Worm (Caenorhabditis elegans) whole organism, L4 larva: ENCODE measurements around the gene F09C12.2.

Experiments used
- D1046.2 ChIP-seq: fragments of 200-800 bp; sonication (Bioruptor generic); IDR thresholded peaks from 2 replicates; pipeline ENCODE4 v1.3.6; 2022; ENCODE audit warnings: missing genetic modification characterization, missing compliant biosample characterization
- F37D6.2 ChIP-seq: sonication (generic microtip); optimal IDR thresholded peaks from 2 replicates; lab custom pipeline; 2016; ENCODE audit warnings: mild to moderate bottlenecking, missing genetic modification characterization, missing compliant biosample characterization
- R02D3.7 ChIP-seq: fragments of 150-350 bp; sonication (generic microtip); optimal IDR thresholded peaks from 3 replicates; lab custom pipeline; 2014; ENCODE audit warnings: missing biosample characterization, missing genetic modification characterization
- T20F7.1 ChIP-seq: fragments of 200-800 bp; sonication (Bioruptor generic); optimal IDR thresholded peaks from 2 replicates; lab custom pipeline; 2018; ENCODE audit warnings: mild to moderate bottlenecking, missing genetic modification characterization, missing compliant biosample characterization
- ZK546.5 ChIP-seq, 2 experiments: sonication (generic microtip); optimal IDR thresholded peaks; 2 replicates each; lab custom pipeline; 2017; ENCODE audit warnings: missing biosample characterization in 2 of 2, missing genetic modification characterization in 2 of 2
- aha-1 ChIP-seq: fragments of 150-350 bp; peaks from one replicate; lab custom pipeline; 2014; ENCODE audit warnings: missing biosample characterization, missing genetic modification characterization
- ama-1 ChIP-seq: fragments of 150-350 bp; optimal IDR thresholded peaks from 2 replicates; lab custom pipeline; 2014; ENCODE audit warnings: inconsistent platforms, mixed read lengths
- attf-4 ChIP-seq: sonication (generic microtip); optimal IDR thresholded peaks from 3 replicates; lab custom pipeline; 2017; ENCODE audit warnings: missing biosample characterization, missing genetic modification characterization
- ceh-32 ChIP-seq: sonication (generic microtip); optimal IDR thresholded peaks from 2 replicates; lab custom pipeline; 2016; ENCODE audit warnings: mild to moderate bottlenecking, missing genetic modification characterization, missing compliant biosample characterization; ENCODE audit not compliant: poor library complexity
- ceh-82 ChIP-seq: sonication (generic microtip); optimal IDR thresholded peaks from 2 replicates; lab custom pipeline; 2017; ENCODE audit warnings: missing biosample characterization, missing genetic modification characterization
- daf-16 ChIP-seq, 3 experiments: sonication (generic microtip); optimal IDR thresholded peaks; 2 replicates each; lab custom pipeline; 2016 to 2017; ENCODE audit warnings: missing genetic modification characterization in 3 of 3, missing genetic modification reagents in 3 of 3, mild to moderate bottlenecking in 2 of 3, missing compliant biosample characterization in 2 of 3, missing biosample characterization in 1 of 3, moderate library complexity in 1 of 3
- daf-8 ChIP-seq: fragments of 200-800 bp; sonication (Bioruptor generic); IDR thresholded peaks from 2 replicates; pipeline ENCODE4 v1.3.6; 2022; ENCODE audit warnings: missing genetic modification characterization, missing compliant biosample characterization
- dmd-6 ChIP-seq: fragments of 200-800 bp; sonication (Bioruptor generic); IDR thresholded peaks from 2 replicates; pipeline ENCODE4 v1.3.6; 2022; ENCODE audit warnings: missing genetic modification reagents, missing genetic modification characterization, missing compliant biosample characterization
- dve-1 ChIP-seq: sonication (generic microtip); optimal IDR thresholded peaks from 2 replicates; lab custom pipeline; 2017; ENCODE audit warnings: antibody characterized with exemption, mild to moderate bottlenecking, missing genetic modification characterization, missing compliant biosample characterization; ENCODE audit not compliant: insufficient read depth
- fkh-10 ChIP-seq: fragments of 150-350 bp; optimal IDR thresholded peaks from 2 replicates; lab custom pipeline; 2014; ENCODE audit warnings: missing biosample characterization, missing genetic modification reagents, missing genetic modification characterization
- hif-1 ChIP-seq, 2 experiments: sonication (generic microtip); optimal IDR thresholded peaks; 2 replicates each; lab custom pipeline; 2016 to 2017; ENCODE audit warnings: missing compliant biosample characterization in 2 of 2, missing genetic modification characterization in 2 of 2, missing genetic modification reagents in 2 of 2, missing genotype in 2 of 2, mild to moderate bottlenecking in 1 of 2
- hlh-11 ChIP-seq: fragments of 200-800 bp; sonication (Bioruptor generic); optimal IDR thresholded peaks from 2 replicates; lab custom pipeline; 2018; ENCODE audit warnings: mild to moderate bottlenecking, missing genetic modification characterization, missing compliant biosample characterization
- hlh-30 ChIP-seq: sonication (generic microtip); optimal IDR thresholded peaks from 2 replicates; lab custom pipeline; 2017; ENCODE audit warnings: antibody characterized with exemption, mild to moderate bottlenecking, missing genetic modification characterization, missing compliant biosample characterization; ENCODE audit not compliant: insufficient read depth
- lin-1 ChIP-seq: fragments of 200-800 bp; sonication (Bioruptor generic); IDR thresholded peaks from 2 replicates; pipeline ENCODE4 v1.3.6; 2022; ENCODE audit warnings: missing genetic modification reagents, missing genetic modification characterization, missing compliant biosample characterization
- lin-13 ChIP-seq: fragments of 150-350 bp; optimal IDR thresholded peaks from 2 replicates; lab custom pipeline; 2014; ENCODE audit warnings: missing biosample characterization, missing genetic modification reagents, missing genetic modification characterization
- lin-15B ChIP-seq: fragments of 150-350 bp; sonication (generic microtip); optimal IDR thresholded peaks from 3 replicates; lab custom pipeline; 2014; ENCODE audit warnings: missing biosample characterization, missing genetic modification characterization
- lin-29 ChIP-seq: fragments of 200-800 bp; sonication (Bioruptor generic); IDR thresholded peaks from 2 replicates; pipeline ENCODE4 v1.3.6; 2022; ENCODE audit warnings: missing genetic modification reagents, missing genetic modification characterization, missing compliant biosample characterization
- lir-3 ChIP-seq: sonication (generic microtip); optimal IDR thresholded peaks from 2 replicates; lab custom pipeline; 2016; ENCODE audit warnings: mild to moderate bottlenecking, missing genetic modification characterization, missing compliant biosample characterization
- mdl-1 ChIP-seq, 2 experiments: fragments of 150-350 bp in 1 of 2; sonication (generic microtip) in 1 of 2; optimal IDR thresholded peaks; 2 replicates each; lab custom pipeline; 2014 to 2017; ENCODE audit warnings: missing biosample characterization in 2 of 2, missing genetic modification characterization in 2 of 2
- mdt-29 ChIP-seq: fragments of 200-800 bp; sonication (Bioruptor generic); IDR thresholded peaks from 2 replicates; pipeline ENCODE4 v1.3.6; 2022; ENCODE audit warnings: missing genetic modification reagents, missing genetic modification characterization, missing compliant biosample characterization
- mep-1 ChIP-seq: fragments of 150-350 bp; sonication (generic microtip); optimal IDR thresholded peaks from 3 replicates; lab custom pipeline; 2014; ENCODE audit warnings: missing biosample characterization, missing genetic modification characterization
- nhr-102 ChIP-seq: sonication (generic microtip); optimal IDR thresholded peaks from 2 replicates; lab custom pipeline; 2016; ENCODE audit warnings: mild to moderate bottlenecking, missing genetic modification characterization, moderate library complexity, missing compliant biosample characterization
- nhr-111 ChIP-seq: fragments of 200-800 bp; sonication (Bioruptor generic); optimal IDR thresholded peaks from 2 replicates; lab custom pipeline; 2018; ENCODE audit warnings: mild to moderate bottlenecking, missing genetic modification characterization, missing compliant biosample characterization
- nhr-28 ChIP-seq: fragments of 150-350 bp; optimal IDR thresholded peaks from 2 replicates; lab custom pipeline; 2014; ENCODE audit warnings: missing biosample characterization, missing genetic modification characterization
- nhr-41 ChIP-seq: fragments of 200-800 bp; sonication (Bioruptor generic); IDR thresholded peaks from 2 replicates; pipeline ENCODE4 v1.3.6; 2022; ENCODE audit warnings: missing genetic modification reagents, missing genetic modification characterization, missing compliant biosample characterization
- nhr-48 ChIP-seq: sonication (generic microtip); optimal IDR thresholded peaks from 2 replicates; lab custom pipeline; 2016; ENCODE audit warnings: mild to moderate bottlenecking, missing genetic modification characterization, missing compliant biosample characterization
- nhr-77 ChIP-seq: fragments of 150-350 bp; optimal IDR thresholded peaks from 2 replicates; lab custom pipeline; 2014; ENCODE audit warnings: missing biosample characterization, missing genetic modification characterization
- pqm-1 ChIP-seq: sonication (generic microtip); optimal IDR thresholded peaks from 2 replicates; lab custom pipeline; 2017; ENCODE audit warnings: missing biosample characterization, missing genetic modification characterization
- saeg-2 ChIP-seq: fragments of 200-800 bp; sonication (Bioruptor generic); IDR thresholded peaks from 2 replicates; pipeline ENCODE4 v1.3.6; 2022; ENCODE audit warnings: missing genetic modification reagents, missing genetic modification characterization, missing compliant biosample characterization
- sdz-12 ChIP-seq: fragments of 200-800 bp; sonication (Bioruptor generic); optimal IDR thresholded peaks from 2 replicates; lab custom pipeline; 2018; ENCODE audit warnings: mild to moderate bottlenecking, missing genetic modification characterization, missing compliant biosample characterization
- spr-3 ChIP-seq: fragments of 200-800 bp; sonication (Bioruptor generic); optimal IDR thresholded peaks from 2 replicates; lab custom pipeline; 2018; ENCODE audit warnings: mild to moderate bottlenecking, missing genetic modification characterization, missing compliant biosample characterization
- unc-39 ChIP-seq: sonication (generic microtip); optimal IDR thresholded peaks from 2 replicates; lab custom pipeline; 2017; ENCODE audit warnings: missing biosample characterization, missing genetic modification characterization
- vab-7 ChIP-seq: fragments of 200-800 bp; sonication (Bioruptor generic); IDR thresholded peaks from 2 replicates; pipeline ENCODE4 v1.3.6; 2022; ENCODE audit warnings: missing genetic modification reagents, missing genetic modification characterization, missing compliant biosample characterization
- zip-11 ChIP-seq: fragments of 200-800 bp; sonication (Bioruptor generic); IDR thresholded peaks from 2 replicates; pipeline ENCODE4 v1.3.6; 2022; ENCODE audit warnings: missing genetic modification characterization, missing compliant biosample characterization

The F09C12.2 gene

DNA sequence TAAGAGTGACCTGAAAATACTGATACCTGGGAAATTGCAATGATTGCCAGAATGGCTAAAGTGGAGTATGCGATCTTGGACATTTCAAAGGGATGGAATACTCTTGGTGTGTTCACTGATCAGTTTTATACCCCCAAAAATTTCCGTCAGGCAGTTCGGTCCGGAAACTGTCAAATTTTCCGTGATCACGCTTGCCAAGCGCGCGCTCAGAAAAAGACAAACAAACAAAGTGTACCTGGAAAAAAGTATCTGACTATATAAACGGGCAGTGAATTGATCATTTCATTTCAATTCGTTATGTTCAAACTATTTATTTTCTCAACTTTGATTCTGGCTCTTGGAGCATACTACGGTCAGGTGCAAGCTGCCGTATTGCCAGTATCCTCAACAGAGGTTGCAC lies 8.1 kb upstream of the F09C12.2 start, which contains the start of the genes idpb-3 and idpb-1:
idpb-3 (minus strand) TSS at position 101 of the 400 bp plus-strand sequence.
idpb-1 (plus strand) TSS at position 284 of the 400 bp plus-strand sequence.
- TF ChIP-seq sdz-12 (GFP tag; lab: Kevin White, UChicago), result no peak
- TF ChIP-seq lir-3, result no peak
- TF ChIP-seq mdt-29 (GFP tag; lab: Robert Waterston, UW), result no peak
- TF ChIP-seq aha-1, result peak; percentile 51

DNA sequence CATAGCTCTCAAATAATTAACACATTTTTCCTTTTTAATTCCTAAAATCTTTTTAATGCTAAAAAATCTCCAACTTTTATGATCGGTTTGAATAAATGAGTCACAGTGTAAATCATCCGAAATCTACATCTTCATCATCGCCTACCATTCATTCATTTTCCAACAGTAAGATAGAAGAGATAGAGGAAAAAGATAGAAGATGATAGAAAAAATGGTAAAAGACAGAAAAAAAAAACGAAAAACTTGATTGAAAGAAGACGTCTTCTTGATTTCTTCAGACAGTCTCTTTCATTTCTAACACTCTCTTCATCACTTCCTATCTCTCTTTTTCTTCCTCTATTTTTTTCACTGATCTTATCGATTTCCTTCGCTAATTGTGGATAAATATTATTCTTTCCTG lies 6.6 kb upstream of the F09C12.2 start:
- TF ChIP-seq nhr-111, result no peak
- TF ChIP-seq nhr-28, result peak; percentile 16
- TF ChIP-seq, all 104 proteins: peak for 1

DNA sequence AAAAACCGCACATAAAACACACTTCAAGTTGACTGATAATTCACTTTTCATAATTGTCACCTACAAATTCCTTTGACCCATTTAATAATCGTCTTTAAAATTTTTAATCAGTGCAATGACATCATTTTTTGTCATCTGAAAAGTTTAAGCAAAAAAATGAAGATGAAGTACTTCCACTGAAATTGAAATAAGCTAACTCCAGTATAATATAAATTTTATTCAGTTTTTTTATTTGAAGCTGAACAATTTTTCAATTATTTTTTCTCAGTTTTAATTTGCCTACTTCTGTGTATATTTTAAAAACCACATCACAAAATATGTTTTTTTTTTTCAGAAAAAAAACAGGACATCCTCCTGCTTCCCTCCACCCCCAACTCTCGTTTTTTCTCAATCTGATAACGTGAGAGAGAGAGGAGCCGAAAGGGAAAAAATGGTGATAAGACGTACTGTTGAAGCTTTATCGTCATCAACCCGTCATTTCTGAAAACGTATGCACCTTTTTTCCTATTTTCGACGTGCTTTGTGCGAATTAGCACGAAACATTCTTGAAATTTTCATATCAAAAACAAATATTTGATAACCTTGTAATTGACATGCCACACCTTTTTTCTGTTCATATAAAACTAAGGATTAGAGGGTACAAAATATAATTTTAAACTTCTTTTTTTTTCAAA lies 5.9 kb upstream of the F09C12.2 start, which contains the start of the genes C04G6.11 and mpk-2:
C04G6.11 (minus strand) TSS at position 51 of the 674 bp plus-strand sequence.
mpk-2 (plus strand) TSS at position 335 of the 674 bp plus-strand sequence.
- TF ChIP-seq ama-1 (lab: Kevin White, UChicago) (no peak), lin-29 (GFP tag; lab: Robert Waterston, UW) (no peak), daf-16 (GFP tag; optimal IDR thresholded peaks at IDR 0.05; lab: Kevin White, UChicago) (peak in 1 of 2 experiments; percentile 69), daf-16 (tag; optimal IDR thresholded peaks at IDR 0.05; lab: Kevin White, UChicago) (peak; percentile 66), pqm-1 (tag; lab: Kevin White, UChicago) (peak; percentile 69), T20F7.1 (GFP tag; lab: Kevin White, UChicago) (peak; percentile 45), R02D3.7 (tag; lab: Kevin White, UChicago) (no peak), nhr-48 (tag; lab: Kevin White, UChicago) (peak; percentile 85), daf-8 (GFP tag; lab: Robert Waterston, UW) (no peak), F37D6.2 (tag; lab: Kevin White, UChicago) (no peak), nhr-41 (GFP tag; lab: Robert Waterston, UW) (no peak), lin-13 (GFP tag; lab: Kevin White, UChicago) (no peak), unc-39 (tag; lab: Kevin White, UChicago) (no peak), dmd-6 (GFP tag; lab: Robert Waterston, UW) (peak; percentile 97), lin-15B (tag; lab: Kevin White, UChicago) (no peak), hlh-11 (tag; lab: Kevin White, UChicago) (peak; percentile 82), ceh-82 (tag; lab: Kevin White, UChicago) (no peak), saeg-2 (GFP tag; lab: Robert Waterston, UW) (no peak), zip-11 (GFP tag; lab: Robert Waterston, UW) (no peak), nhr-102 (tag; lab: Kevin White, UChicago) (peak; percentile 51), hlh-30 (tag; lab: Kevin White, UChicago) (no peak), mdl-1 (tag; optimal IDR thresholded peaks at IDR 0.05; lab: Kevin White, UChicago) (peak in 1 of 2 experiments; percentile 9), hif-1 (tag; optimal IDR thresholded peaks at IDR 0.05; lab: Kevin White, UChicago) (peak in 1 of 2 experiments; percentile 20), fkh-10 (GFP tag; lab: Kevin White, UChicago) (no peak), ZK546.5 (tag; optimal IDR thresholded peaks at IDR 0.05; lab: Kevin White, UChicago) (no peak), spr-3 (GFP tag; lab: Kevin White, UChicago) (no peak), lin-1 (GFP tag; lab: Robert Waterston, UW) (peak; percentile 59; the same call in 1 of the 2 replicates), dve-1 (tag; lab: Kevin White, UChicago) (peak; percentile 64), nhr-28 (peak; percentile 77), ceh-32 (no peak), D1046.2 (GFP tag; lab: Robert Waterston, UW) (no peak), mep-1 (tag; lab: Kevin White, UChicago) (no peak), nhr-77 (tag; lab: Kevin White, UChicago) (peak; percentile 44), vab-7 (no peak), attf-4 (tag; lab: Kevin White, UChicago) (no peak)
